Worm (Caenorhabditis elegans) whole organism, L2 larva: ENCODE data around the gene clec-148.

Source experiments
- F13H6.1 ChIP-seq: sonication (generic microtip); optimal IDR thresholded peaks from 2 replicates; lab custom pipeline; 2016; ENCODE audit warnings: missing genetic modification characterization, missing compliant biosample characterization
- Y55F3AM.14 ChIP-seq: fragments of 200-800 bp; sonication (Bioruptor generic); optimal IDR thresholded peaks from 2 replicates; lab custom pipeline; 2018; ENCODE audit warnings: mild to moderate bottlenecking, missing genetic modification characterization, missing compliant biosample characterization
- aly-2 ChIP-seq: fragments of 150-350 bp; optimal IDR thresholded peaks from 2 replicates; lab custom pipeline; 2014; ENCODE audit warnings: missing biosample characterization, missing genetic modification characterization
- ama-1 ChIP-seq: fragments of 150-350 bp; optimal IDR thresholded peaks from 2 replicates; lab custom pipeline; 2018; ENCODE audit warnings: inconsistent platforms
- blmp-1 ChIP-seq: sonication (generic microtip); optimal IDR thresholded peaks from 2 replicates; lab custom pipeline; 2017; ENCODE audit warnings: missing genetic modification characterization, mild to moderate bottlenecking, missing compliant biosample characterization, antibody characterized with exemption, moderate library complexity; ENCODE audit not compliant: insufficient read depth
- ceh-16 ChIP-seq: fragments of 150-350 bp; optimal IDR thresholded peaks from 2 replicates; lab custom pipeline; 2014; ENCODE audit warnings: missing biosample characterization, missing genetic modification characterization
- crh-2 ChIP-seq: sonication (generic microtip); optimal IDR thresholded peaks from 2 replicates; lab custom pipeline; 2017; ENCODE audit warnings: missing biosample characterization, missing genetic modification characterization
- egl-27 ChIP-seq: sonication (generic microtip); optimal IDR thresholded peaks from 3 replicates; lab custom pipeline; 2017; ENCODE audit warnings: missing biosample characterization, missing genetic modification reagents, missing genetic modification characterization
- elt-3 ChIP-seq: sonication (generic microtip); optimal IDR thresholded peaks from 2 replicates; lab custom pipeline; 2017; ENCODE audit warnings: missing biosample characterization, missing genetic modification characterization
- gmeb-1 ChIP-seq: fragments of 150-350 bp; optimal IDR thresholded peaks from 2 replicates; lab custom pipeline; 2014; ENCODE audit warnings: missing biosample characterization, missing genetic modification characterization
- lin-11 ChIP-seq: fragments of 150-350 bp; sonication (generic microtip); optimal IDR thresholded peaks from 2 replicates; lab custom pipeline; 2014; ENCODE audit warnings: missing biosample characterization, missing genetic modification characterization, inconsistent platforms, mixed read lengths
- lin-13 ChIP-seq: fragments of 150-350 bp; optimal IDR thresholded peaks from 2 replicates; lab custom pipeline; 2014; ENCODE audit warnings: missing biosample characterization, missing genetic modification reagents, missing genetic modification characterization
- lin-39 ChIP-seq: fragments of 150-350 bp; optimal IDR thresholded peaks from 2 replicates; lab custom pipeline; 2014; ENCODE audit warnings: missing biosample characterization, missing genetic modification reagents, missing genetic modification characterization
- mab-5 ChIP-seq: fragments of 150-350 bp; optimal IDR thresholded peaks from 2 replicates; lab custom pipeline; 2014; ENCODE audit warnings: missing biosample characterization, missing genetic modification characterization
- mbf-1 ChIP-seq: sonication (generic microtip); optimal IDR thresholded peaks from 2 replicates; lab custom pipeline; 2017; ENCODE audit warnings: missing biosample characterization, missing genetic modification characterization
- mdl-1 ChIP-seq, 2 experiments: fragments of 150-350 bp in 1 of 2; sonication (generic microtip) in 1 of 2; optimal IDR thresholded peaks; 2 replicates each; lab custom pipeline; 2017; ENCODE audit warnings: missing biosample characterization in 2 of 2, missing genetic modification characterization in 2 of 2
- nhr-11 ChIP-seq: fragments of 150-350 bp; optimal IDR thresholded peaks from 2 replicates; lab custom pipeline; 2014; ENCODE audit warnings: missing biosample characterization, missing genetic modification characterization
- nhr-12 ChIP-seq: fragments of 150-350 bp; optimal IDR thresholded peaks from 2 replicates; lab custom pipeline; 2014; ENCODE audit warnings: missing biosample characterization, missing genetic modification characterization
- nhr-21 ChIP-seq: fragments of 150-350 bp; optimal IDR thresholded peaks from 2 replicates; lab custom pipeline; 2014; ENCODE audit warnings: missing biosample characterization, missing genetic modification characterization
- nhr-237 ChIP-seq: fragments of 150-350 bp; optimal IDR thresholded peaks from 2 replicates; lab custom pipeline; 2014; ENCODE audit warnings: missing biosample characterization, missing genetic modification characterization
- nhr-6 ChIP-seq: fragments of 150-350 bp; optimal IDR thresholded peaks from 2 replicates; lab custom pipeline; 2014; ENCODE audit warnings: missing biosample characterization, missing genetic modification characterization
- nhr-77 ChIP-seq: fragments of 150-350 bp; optimal IDR thresholded peaks from 2 replicates; lab custom pipeline; 2014; ENCODE audit warnings: missing biosample characterization, missing genetic modification characterization
- peb-1 ChIP-seq: fragments of 150-350 bp; optimal IDR thresholded peaks from 2 replicates; lab custom pipeline; 2014; ENCODE audit warnings: missing biosample characterization, missing genetic modification characterization
- sem-4 ChIP-seq: fragments of 150-350 bp; optimal IDR thresholded peaks from 2 replicates; lab custom pipeline; 2014; ENCODE audit warnings: missing biosample characterization, missing genetic modification reagents, missing genetic modification characterization
- skn-1 ChIP-seq: sonication (generic microtip); optimal IDR thresholded peaks from 2 replicates; lab custom pipeline; 2017; ENCODE audit warnings: missing biosample characterization, missing genetic modification characterization
- sma-3 ChIP-seq: sonication (generic microtip); optimal IDR thresholded peaks from 2 replicates; lab custom pipeline; 2016; ENCODE audit warnings: missing genetic modification reagents, missing genetic modification characterization, missing compliant biosample characterization
- sma-9 ChIP-seq, 2 experiments: fragments of 150-350 bp in 1 of 2; sonication (generic microtip) in 1 of 2; optimal IDR thresholded peaks; 2 replicates each; lab custom pipeline; 2014 to 2016; ENCODE audit warnings: missing genetic modification characterization in 2 of 2, mild to moderate bottlenecking in 1 of 2, missing biosample characterization in 1 of 2, missing compliant biosample characterization in 1 of 2, missing genetic modification reagents in 1 of 2, moderate library complexity in 1 of 2
- snpc-4 ChIP-seq: fragments of 150-350 bp; optimal IDR thresholded peaks from 2 replicates; lab custom pipeline; 2014; ENCODE audit warnings: missing biosample characterization, missing genetic modification characterization
- unc-39 ChIP-seq: fragments of 150-350 bp; optimal IDR thresholded peaks from 2 replicates; lab custom pipeline; 2014; ENCODE audit warnings: missing biosample characterization, missing genetic modification characterization
- unc-55 ChIP-seq: fragments of 150-350 bp; sonication (generic microtip); optimal IDR thresholded peaks from 3 replicates; lab custom pipeline; 2014; ENCODE audit warnings: missing biosample characterization, missing genetic modification reagents, missing genetic modification characterization
- unc-62 ChIP-seq: fragments of 150-350 bp; optimal IDR thresholded peaks from 2 replicates; lab custom pipeline; 2014; ENCODE audit warnings: missing biosample characterization, missing genetic modification reagents, missing genetic modification characterization
- zag-1 ChIP-seq: fragments of 150-350 bp; optimal IDR thresholded peaks from 2 replicates; lab custom pipeline; 2014; ENCODE audit warnings: missing biosample characterization, missing genetic modification characterization
- ztf-11 ChIP-seq: sonication (generic microtip); optimal IDR thresholded peaks from 2 replicates; lab custom pipeline; 2017; ENCODE audit warnings: missing biosample characterization, missing genetic modification characterization
- ztf-4 ChIP-seq: fragments of 150-350 bp; optimal IDR thresholded peaks from 2 replicates; lab custom pipeline; 2014; ENCODE audit warnings: missing biosample characterization, missing genetic modification characterization

The clec-148 gene

DNA sequence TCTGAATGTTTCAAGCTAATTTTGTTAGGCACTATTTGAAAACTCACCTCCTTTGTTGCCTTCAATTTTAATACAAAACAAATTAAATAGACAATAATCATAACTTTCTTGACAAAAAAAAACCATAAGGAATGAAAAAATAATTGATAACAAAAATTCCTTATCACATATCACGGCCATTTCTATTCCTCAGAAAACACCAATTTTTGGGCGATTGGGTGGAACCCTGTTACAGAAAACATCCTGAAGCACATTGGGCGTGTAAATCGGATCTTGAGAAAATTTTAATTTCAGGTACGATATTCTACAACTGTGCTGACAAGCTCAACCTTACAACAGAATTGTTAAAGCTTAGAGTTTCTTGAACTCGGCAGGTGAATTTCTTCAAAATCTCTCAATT is 10.9 kb downstream of the clec-148 start, which contains the start of gene F40G9.8:
F40G9.8 (minus strand) TSS at position 101 of the 400 bp plus-strand sequence.
- no peak for TF ChIP-seq mbf-1 (tag; lab: Kevin White, UChicago)
- no peak for TF ChIP-seq crh-2 (tag; lab: Kevin White, UChicago)
- TF ChIP-seq lin-11, result no peak
- no peak for TF ChIP-seq gmeb-1 (tag; lab: Kevin White, UChicago)
- no peak for TF ChIP-seq ama-1 (lab: Kevin White, UChicago)
- no peak for TF ChIP-seq nhr-237
- no peak for TF ChIP-seq lin-13
- no peak for TF ChIP-seq nhr-77
- TF ChIP-seq elt-3 (tag; lab: Kevin White, UChicago), result no peak
- TF ChIP-seq skn-1 (tag; lab: Kevin White, UChicago), result no peak
- no peak for TF ChIP-seq nhr-6 (tag; lab: Kevin White, UChicago)
- no peak for TF ChIP-seq nhr-11 (tag; lab: Kevin White, UChicago)
- TF ChIP-seq aly-2, result no peak
- TF ChIP-seq lin-39 (tag; lab: Kevin White, UChicago), result no peak
- TF ChIP-seq, all 48 proteins: peak for 0

DNA sequence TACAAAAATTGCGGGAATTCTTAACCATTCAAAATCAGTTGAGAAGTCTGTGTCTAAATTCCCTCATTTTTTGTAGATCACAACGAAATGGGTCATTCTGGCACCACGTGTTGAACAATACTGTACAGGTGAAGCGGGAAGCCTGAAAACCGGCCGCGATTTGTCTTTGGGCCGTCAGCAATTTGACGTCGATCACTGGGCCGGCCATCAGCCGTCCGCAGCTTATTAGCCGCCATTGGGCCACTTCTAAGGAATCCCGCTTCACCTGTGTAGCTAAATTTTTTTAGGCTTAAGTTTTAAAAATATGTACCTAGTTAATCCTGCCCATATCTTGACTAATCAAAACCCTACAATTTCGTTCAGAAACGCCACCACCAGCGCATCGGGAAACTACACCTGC is 16.0 kb downstream of the clec-148 start:
- TF ChIP-seq nhr-11 (tag; lab: Kevin White, UChicago), result no peak
- TF ChIP-seq, all 48 proteins: peak for 0

DNA sequence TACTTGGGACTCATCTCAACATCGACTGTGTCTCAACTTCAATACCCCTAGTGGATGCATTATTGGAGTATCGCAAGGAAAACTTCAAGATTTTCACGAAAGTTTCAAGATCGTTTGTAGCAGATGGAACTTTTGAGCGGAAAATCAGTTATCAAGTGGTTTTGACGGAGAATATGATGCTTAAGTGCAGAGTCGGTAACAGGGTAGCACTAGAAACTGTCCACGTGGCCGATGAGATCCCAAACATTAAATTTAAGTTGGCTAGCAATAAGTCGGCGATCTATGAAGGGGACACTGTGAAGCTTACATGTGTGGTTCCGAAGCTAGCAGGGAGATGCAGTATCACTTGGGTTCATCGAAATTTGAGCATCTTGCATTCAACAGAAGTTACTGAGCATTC is 16.5 kb downstream of the clec-148 start:
- TF ChIP-seq crh-2 (tag; lab: Kevin White, UChicago) (no peak), skn-1 (tag; lab: Kevin White, UChicago) (no peak), peb-1 (no peak), Y55F3AM.14 (GFP tag; lab: Kevin White, UChicago) (no peak), ztf-11 (tag; lab: Kevin White, UChicago) (no peak), sem-4 (no peak), ama-1 (lab: Kevin White, UChicago) (no peak), zag-1 (tag; lab: Kevin White, UChicago) (no peak), egl-27 (no peak), unc-39 (no peak), blmp-1 (tag; lab: Kevin White, UChicago) (no peak), nhr-21 (no peak), sma-3 (GFP tag; lab: Kevin White, UChicago) (no peak), nhr-12 (tag; lab: Kevin White, UChicago) (no peak), snpc-4 (tag; lab: Kevin White, UChicago) (no peak), gmeb-1 (tag; lab: Kevin White, UChicago) (no peak), ztf-4 (tag; lab: Kevin White, UChicago) (no peak), sma-9 (GFP tag; optimal IDR thresholded peaks at IDR 0.05; lab: Kevin White, UChicago) (no peak), sma-9 (tag; optimal IDR thresholded peaks at IDR 0.05; lab: Kevin White, UChicago) (no peak), unc-62 (GFP tag; lab: Kevin White, UChicago) (no peak)

DNA sequence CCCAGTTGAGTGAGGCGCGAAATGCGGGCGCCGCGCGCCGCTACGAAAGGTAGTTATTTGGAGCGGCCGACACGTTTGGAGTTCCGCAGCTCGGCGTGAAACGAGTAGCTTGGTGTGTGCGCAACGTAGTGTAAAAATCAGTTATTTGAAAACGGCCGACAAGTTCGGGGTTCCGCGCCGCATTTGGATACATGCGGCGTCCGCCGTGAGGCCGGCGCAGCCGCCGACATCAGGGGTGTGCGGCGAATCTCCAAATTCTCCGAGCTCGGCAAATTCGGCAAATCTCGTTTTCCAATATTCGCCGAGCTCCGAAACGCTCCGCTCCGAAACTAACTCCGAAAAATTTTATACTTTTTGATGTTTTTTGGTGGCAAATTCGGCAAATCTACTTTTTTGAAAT is 17.7 kb downstream of the clec-148 start:
- TF ChIP-seq ztf-4 (tag; lab: Kevin White, UChicago) (no peak), zag-1 (tag; lab: Kevin White, UChicago) (no peak), mab-5 (tag; lab: Kevin White, UChicago) (no peak), sem-4 (no peak), nhr-12 (tag; lab: Kevin White, UChicago) (no peak), snpc-4 (tag; lab: Kevin White, UChicago) (no peak)
- TF ChIP-seq, all 48 proteins: peak for 0

DNA sequence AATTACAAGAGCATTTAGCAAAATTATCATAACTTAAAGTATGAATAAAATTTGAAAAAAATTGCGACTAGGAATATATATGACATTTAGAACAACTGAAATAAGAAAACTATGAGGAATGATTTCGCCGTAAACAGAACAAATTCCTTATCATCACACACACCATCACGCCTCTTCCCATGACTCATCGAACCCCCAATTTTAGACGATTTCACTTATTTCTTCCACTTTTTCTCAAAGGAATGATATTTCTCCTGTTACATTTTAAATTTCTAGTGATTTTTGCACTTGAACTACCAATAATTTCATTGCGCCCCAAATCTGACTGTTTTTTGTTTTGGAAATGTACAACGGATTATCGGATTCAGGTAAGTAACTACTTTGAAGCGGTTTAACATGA is 19.0 kb downstream of the clec-148 start, which contains the start of the genes zig-13 and ver-1:
zig-13 (minus strand) TSS at position 101 of the 400 bp plus-strand sequence.
ver-1 (plus strand) TSS at position 180 of the 400 bp plus-strand sequence.
- TF ChIP-seq ztf-11 (tag; lab: Kevin White, UChicago) (no peak), mbf-1 (tag; lab: Kevin White, UChicago) (no peak), ztf-4 (tag; lab: Kevin White, UChicago) (no peak), mdl-1 (tag; optimal IDR thresholded peaks at IDR 0.05; lab: Kevin White, UChicago) (no peak), aly-2 (no peak), unc-55 (GFP tag; lab: Kevin White, UChicago) (no peak), skn-1 (tag; lab: Kevin White, UChicago) (no peak), ama-1 (lab: Kevin White, UChicago) (no peak), Y55F3AM.14 (GFP tag; lab: Kevin White, UChicago) (no peak), zag-1 (tag; lab: Kevin White, UChicago) (no peak), egl-27 (no peak), sma-3 (GFP tag; lab: Kevin White, UChicago) (no peak), F13H6.1 (tag; lab: Kevin White, UChicago) (no peak), blmp-1 (tag; lab: Kevin White, UChicago) (no peak), ceh-16 (tag; lab: Kevin White, UChicago) (no peak), gmeb-1 (tag; lab: Kevin White, UChicago) (no peak)
